Worm (Caenorhabditis elegans) whole organism, L4 larva: ENCODE data around the gene rom-2.

ENCODE experiments used
- D1046.2 ChIP-seq: fragments of 200-800 bp; sonication (Bioruptor generic); IDR thresholded peaks from 2 replicates; pipeline ENCODE4 v1.3.6; 2022; ENCODE audit warnings: missing genetic modification characterization, missing compliant biosample characterization
- F26F4.8 ChIP-seq: fragments of 200-800 bp; sonication (Bioruptor generic); conservative IDR thresholded peaks from 2 replicates; pipeline ENCODE4 v1.3.6; 2022; ENCODE audit warnings: missing genetic modification characterization, missing compliant biosample characterization
- F49E8.2 ChIP-seq: sonication (generic microtip); optimal IDR thresholded peaks from 2 replicates; lab custom pipeline; 2016; ENCODE audit warnings: missing compliant biosample characterization, mild to moderate bottlenecking, missing genetic modification characterization, borderline replicate concordance
- T26A8.4 ChIP-seq: fragments of 200-800 bp; sonication (Bioruptor generic); IDR thresholded peaks from 2 replicates; pipeline ENCODE4 v1.3.6; 2022; ENCODE audit warnings: missing genetic modification characterization, missing compliant biosample characterization
- Y48G9A.11 ChIP-seq: fragments of 200-800 bp; sonication (Bioruptor generic); IDR thresholded peaks from 2 replicates; pipeline ENCODE4 v1.3.6; 2022; ENCODE audit warnings: missing genetic modification reagents, missing genetic modification characterization, missing compliant biosample characterization
- ZK337.2 ChIP-seq: fragments of 200-800 bp; sonication (Bioruptor generic); IDR thresholded peaks from 2 replicates; pipeline ENCODE4 v1.3.6; 2022; ENCODE audit warnings: missing genetic modification reagents, missing genetic modification characterization, missing compliant biosample characterization
- aha-1 ChIP-seq: fragments of 150-350 bp; peaks from one replicate; lab custom pipeline; 2014; ENCODE audit warnings: missing biosample characterization, missing genetic modification characterization
- arid-1 ChIP-seq: fragments of 200-800 bp; sonication (Bioruptor generic); conservative IDR thresholded peaks from 2 replicates; pipeline ENCODE4 v1.3.6; 2022; ENCODE audit warnings: missing genetic modification reagents, missing genetic modification characterization, missing compliant biosample characterization
- ceh-82 ChIP-seq: sonication (generic microtip); optimal IDR thresholded peaks from 2 replicates; lab custom pipeline; 2017; ENCODE audit warnings: missing biosample characterization, missing genetic modification characterization
- daf-16 ChIP-seq, 3 experiments: sonication (generic microtip); optimal IDR thresholded peaks; 2 replicates each; lab custom pipeline; 2016 to 2017; ENCODE audit warnings: missing genetic modification characterization in 3 of 3, missing genetic modification reagents in 3 of 3, mild to moderate bottlenecking in 2 of 3, missing compliant biosample characterization in 2 of 3, missing biosample characterization in 1 of 3, moderate library complexity in 1 of 3
- dve-1 ChIP-seq: sonication (generic microtip); optimal IDR thresholded peaks from 2 replicates; lab custom pipeline; 2017; ENCODE audit warnings: antibody characterized with exemption, mild to moderate bottlenecking, missing genetic modification characterization, missing compliant biosample characterization; ENCODE audit not compliant: insufficient read depth
- gei-8 ChIP-seq: fragments of 200-800 bp; sonication (Bioruptor generic); optimal IDR thresholded peaks from 2 replicates; lab custom pipeline; 2018; ENCODE audit warnings: mild to moderate bottlenecking, missing genetic modification characterization, missing compliant biosample characterization
- hif-1 ChIP-seq, 2 experiments: sonication (generic microtip); optimal IDR thresholded peaks; 2 replicates each; lab custom pipeline; 2016 to 2017; ENCODE audit warnings: missing compliant biosample characterization in 2 of 2, missing genetic modification characterization in 2 of 2, missing genetic modification reagents in 2 of 2, missing genotype in 2 of 2, mild to moderate bottlenecking in 1 of 2
- hlh-30 ChIP-seq: sonication (generic microtip); optimal IDR thresholded peaks from 2 replicates; lab custom pipeline; 2017; ENCODE audit warnings: antibody characterized with exemption, mild to moderate bottlenecking, missing genetic modification characterization, missing compliant biosample characterization; ENCODE audit not compliant: insufficient read depth
- hmg-1.1 ChIP-seq: fragments of 200-800 bp; sonication (Bioruptor generic); IDR thresholded peaks from 2 replicates; pipeline ENCODE4 v1.3.6; 2022; ENCODE audit warnings: missing genetic modification reagents, missing genetic modification characterization, missing compliant biosample characterization
- lin-1 ChIP-seq: fragments of 200-800 bp; sonication (Bioruptor generic); IDR thresholded peaks from 2 replicates; pipeline ENCODE4 v1.3.6; 2022; ENCODE audit warnings: missing genetic modification reagents, missing genetic modification characterization, missing compliant biosample characterization
- lin-38 ChIP-seq: fragments of 200-800 bp; sonication (Bioruptor generic); IDR thresholded peaks from 2 replicates; pipeline ENCODE4 v1.3.6; 2022; ENCODE audit warnings: missing genetic modification reagents, missing genetic modification characterization, missing compliant biosample characterization
- mdl-1 ChIP-seq, 2 experiments: fragments of 150-350 bp in 1 of 2; sonication (generic microtip) in 1 of 2; optimal IDR thresholded peaks; 2 replicates each; lab custom pipeline; 2014 to 2017; ENCODE audit warnings: missing biosample characterization in 2 of 2, missing genetic modification characterization in 2 of 2
- mdt-29 ChIP-seq: fragments of 200-800 bp; sonication (Bioruptor generic); IDR thresholded peaks from 2 replicates; pipeline ENCODE4 v1.3.6; 2022; ENCODE audit warnings: missing genetic modification reagents, missing genetic modification characterization, missing compliant biosample characterization
- mes-2 ChIP-seq: sonication (generic microtip); optimal IDR thresholded peaks from 2 replicates; lab custom pipeline; 2016; ENCODE audit warnings: missing genotype, mild to moderate bottlenecking, missing genetic modification characterization, missing compliant biosample characterization; ENCODE audit not compliant: poor library complexity, severe bottlenecking
- mxl-3 ChIP-seq: fragments of 200-800 bp; sonication (Bioruptor generic); optimal IDR thresholded peaks from 2 replicates; lab custom pipeline; 2018; ENCODE audit warnings: mild to moderate bottlenecking, missing genetic modification characterization, missing compliant biosample characterization
- nhr-11 ChIP-seq: fragments of 150-350 bp; optimal IDR thresholded peaks from 2 replicates; lab custom pipeline; 2014; ENCODE audit warnings: missing biosample characterization, missing genetic modification characterization
- nhr-237 ChIP-seq: sonication (generic microtip); optimal IDR thresholded peaks from 2 replicates; lab custom pipeline; 2017; ENCODE audit warnings: missing biosample characterization, missing genetic modification characterization
- nhr-28 ChIP-seq: fragments of 150-350 bp; optimal IDR thresholded peaks from 2 replicates; lab custom pipeline; 2014; ENCODE audit warnings: missing biosample characterization, missing genetic modification characterization
- nhr-6 ChIP-seq: fragments of 150-350 bp; optimal IDR thresholded peaks from 2 replicates; lab custom pipeline; 2014; ENCODE audit warnings: missing biosample characterization, missing genetic modification characterization
- nhr-77 ChIP-seq: fragments of 150-350 bp; optimal IDR thresholded peaks from 2 replicates; lab custom pipeline; 2014; ENCODE audit warnings: missing biosample characterization, missing genetic modification characterization
- rbr-2 ChIP-seq: sonication (generic microtip); optimal IDR thresholded peaks from 2 replicates; lab custom pipeline; 2016; ENCODE audit warnings: missing genotype, missing genetic modification characterization, missing compliant biosample characterization
- set-16 ChIP-seq: fragments of 200-800 bp; sonication (Bioruptor generic); IDR thresholded peaks from 2 replicates; pipeline ENCODE4 v1.3.6; 2022; ENCODE audit warnings: missing genetic modification reagents, missing genetic modification characterization, missing compliant biosample characterization
- skn-1 ChIP-seq: fragments of 150-350 bp; optimal IDR thresholded peaks from 2 replicates; lab custom pipeline; 2014; ENCODE audit warnings: missing biosample characterization, missing genetic modification characterization
- snpc-1.2 ChIP-seq: fragments of 200-800 bp; sonication (Bioruptor generic); IDR thresholded peaks from 2 replicates; pipeline ENCODE4 v1.3.6; 2022; ENCODE audit warnings: missing genetic modification reagents, missing genetic modification characterization, missing compliant biosample characterization
- tra-1 ChIP-seq: fragments of 200-800 bp; sonication (Bioruptor generic); IDR thresholded peaks from 2 replicates; pipeline ENCODE4 v1.3.6; 2022; ENCODE audit warnings: missing genetic modification reagents, missing genetic modification characterization, missing compliant biosample characterization
- unc-130 ChIP-seq: sonication (generic microtip); optimal IDR thresholded peaks from 2 replicates; lab custom pipeline; 2016; ENCODE audit warnings: missing genetic modification reagents, missing genetic modification characterization, missing compliant biosample characterization
- unc-39 ChIP-seq: sonication (generic microtip); optimal IDR thresholded peaks from 2 replicates; lab custom pipeline; 2017; ENCODE audit warnings: missing biosample characterization, missing genetic modification characterization
- vab-7 ChIP-seq: fragments of 200-800 bp; sonication (Bioruptor generic); IDR thresholded peaks from 2 replicates; pipeline ENCODE4 v1.3.6; 2022; ENCODE audit warnings: missing genetic modification reagents, missing genetic modification characterization, missing compliant biosample characterization
- zag-1 ChIP-seq: fragments of 150-350 bp; optimal IDR thresholded peaks from 2 replicates; lab custom pipeline; 2014; ENCODE audit warnings: missing biosample characterization, missing genetic modification characterization
- ztf-11 ChIP-seq: fragments of 150-350 bp; optimal IDR thresholded peaks from 2 replicates; lab custom pipeline; 2014; ENCODE audit warnings: missing biosample characterization, missing genetic modification characterization
- ztf-7 ChIP-seq: fragments of 150-350 bp; optimal IDR thresholded peaks from 2 replicates; lab custom pipeline; 2014; ENCODE audit warnings: missing biosample characterization, missing genetic modification characterization

The rom-2 gene

ce11 chrIII:9619079-9619761, 23.8 kb upstream of the rom-2 start, which contains the start of gene hlh-11 (continued):
- peak; percentile 54 to 75 for TF ChIP-seq hif-1 (tag; optimal IDR thresholded peaks at IDR 0.05; lab: Kevin White, UChicago)

- TF ChIP-seq D1046.2 (GFP tag; lab: Robert Waterston, UW) (no peak), ZK337.2 (no peak), mes-2 (peak; percentile 14), mdl-1 (tag; optimal IDR thresholded peaks at IDR 0.05; lab: Kevin White, UChicago) (no peak), set-16 (GFP tag; lab: Robert Waterston, UW) (no peak), nhr-237 (tag; lab: Kevin White, UChicago) (no peak), nhr-28 (tag; lab: Kevin White, UChicago) (peak; percentile 61), ztf-7 (tag; lab: Kevin White, UChicago) (no peak), ceh-82 (tag; lab: Kevin White, UChicago) (no peak), T26A8.4 (GFP tag; lab: Robert Waterston, UW) (no peak), nhr-11 (no peak), nhr-77 (tag; lab: Kevin White, UChicago) (no peak), ztf-11 (tag; lab: Kevin White, UChicago) (no peak), hmg-1.1 (GFP tag; lab: Robert Waterston, UW) (no peak), gei-8 (GFP tag; lab: Kevin White, UChicago) (no peak), zag-1 (tag; lab: Kevin White, UChicago) (no peak), dve-1 (tag; lab: Kevin White, UChicago) (peak; percentile 50), hlh-30 (tag; lab: Kevin White, UChicago) (peak; percentile 44), daf-16 (GFP tag; optimal IDR thresholded peaks at IDR 0.05; lab: Kevin White, UChicago) (no peak), daf-16 (tag; optimal IDR thresholded peaks at IDR 0.05; lab: Kevin White, UChicago) (peak; percentile 23), nhr-6 (tag; lab: Kevin White, UChicago) (no peak), rbr-2 (tag; lab: Kevin White, UChicago) (no peak), mxl-3 (GFP tag; lab: Kevin White, UChicago) (peak; percentile 23), lin-1 (no peak)
These were observed 22.3 kb upstream of the rom-2 start for ce11 chrIII:9617599-9618262.

- TF ChIP-seq F49E8.2 (tag; lab: Kevin White, UChicago): peak; percentile 97
- no peak for TF ChIP-seq set-16 (GFP tag; lab: Robert Waterston, UW)
- TF ChIP-seq arid-1: peak; percentile 73; the same call in 1 of the 2 replicates
- TF ChIP-seq unc-130 (GFP tag; lab: Kevin White, UChicago): peak; percentile 96
- TF ChIP-seq snpc-1.2: peak; percentile 87
- peak; percentile 66 for TF ChIP-seq aha-1 (tag; lab: Kevin White, UChicago)
- 0 out of 2 replicates have a peak, but pooled peaks have one; percentile 34 for TF ChIP-seq vab-7 (GFP tag; lab: Robert Waterston, UW)
- TF ChIP-seq F26F4.8 (GFP tag; lab: Robert Waterston, UW): no peak
- TF ChIP-seq dve-1 (tag; lab: Kevin White, UChicago): no peak
- TF ChIP-seq skn-1: no peak
- TF ChIP-seq unc-39: no peak
- peak; percentile 47; the same call in 1 of the 2 replicates for TF ChIP-seq mdt-29 (GFP tag; lab: Robert Waterston, UW)
- TF ChIP-seq lin-38: peak; percentile 95
- peak; percentile 37; the same call in 1 of the 2 replicates for TF ChIP-seq tra-1 (GFP tag; lab: Robert Waterston, UW)
- no peak for TF ChIP-seq mdl-1 (tag; optimal IDR thresholded peaks at IDR 0.05; lab: Kevin White, UChicago)
- TF ChIP-seq Y48G9A.11 (GFP tag; lab: Robert Waterston, UW): peak; percentile 94
These were observed 21.5 kb upstream of the rom-2 start for ce11 chrIII:9616933-9617332.
